Worm (Caenorhabditis elegans): ENCODE results near the gene hlh-25.

hlh-25 gene

DNA sequence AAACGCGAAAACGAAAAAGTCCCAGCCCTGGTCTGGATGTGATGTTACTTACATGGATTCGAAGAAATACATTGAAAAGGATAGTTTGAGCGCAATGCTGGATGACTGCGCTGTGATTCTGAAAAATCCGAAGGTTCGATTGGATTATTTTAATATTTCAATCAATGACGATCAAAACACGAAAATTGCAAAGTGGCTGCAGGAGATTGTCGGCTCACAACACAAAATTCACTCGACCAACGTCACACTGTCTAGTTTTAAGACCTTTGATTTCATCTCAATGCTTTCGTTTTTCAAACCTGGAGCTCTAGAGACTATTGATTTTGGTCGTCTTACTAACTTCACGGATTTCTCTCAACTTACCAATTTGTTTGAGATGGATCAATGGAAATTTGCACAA, 16.5 kb downstream of the hlh-25 start, which contains the start of gene C17C3.5:
C17C3.5 (plus strand) TSS at position 301 of the 400 bp plus-strand sequence.
- no peak for TF ChIP-seq unc-62 (GFP tag; optimal IDR thresholded peaks at IDR 0.05)

DNA sequence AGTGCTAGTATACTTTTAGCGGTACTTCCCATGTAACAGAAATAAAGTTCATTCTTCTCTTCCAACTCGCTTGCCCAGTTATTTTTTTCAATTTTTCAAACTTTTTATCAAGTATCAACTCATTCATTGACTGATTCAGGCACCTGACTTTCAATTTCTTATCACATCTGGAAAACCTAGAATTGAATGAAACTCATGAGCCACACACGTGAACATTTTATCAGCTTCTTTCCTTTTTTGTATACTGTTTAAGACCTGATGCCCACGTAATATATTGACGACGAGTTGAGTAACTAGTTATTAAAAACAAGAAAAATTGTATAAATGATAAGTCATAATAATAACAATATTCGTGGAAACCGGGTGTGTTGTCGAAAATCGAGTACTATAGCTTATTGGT, 18.5 kb downstream of the hlh-25 start:
- no peak for TF ChIP-seq unc-62 (GFP tag; optimal IDR thresholded peaks at IDR 0.05)

- TF ChIP-seq unc-62 (GFP tag; optimal IDR thresholded peaks at IDR 0.05) = no peak
These were observed 19.3 kb downstream of the hlh-25 start, which contains the start of gene ins-12 for ce11 chrII:5554317-5554716. Gene ins-12, plus strand, starts transcription at chrII:5554617.

DNA sequence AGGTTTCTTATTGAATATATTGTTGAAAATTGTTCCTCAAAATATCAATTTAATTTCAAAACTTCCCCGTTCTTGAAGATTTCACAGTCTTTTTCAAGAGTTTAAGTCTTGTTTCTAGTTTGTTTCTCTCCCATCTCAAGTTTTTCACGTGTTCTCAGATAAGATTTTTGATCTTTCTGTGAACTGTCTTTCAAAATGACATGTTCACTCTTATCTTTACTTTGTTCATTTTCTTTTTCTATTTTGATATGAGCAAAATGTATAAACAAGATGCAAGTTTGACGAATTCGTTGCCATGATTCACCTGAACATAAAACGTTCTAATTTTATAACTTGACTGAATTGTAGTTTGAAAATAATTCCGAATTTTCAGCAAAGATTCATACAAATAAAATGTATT, 19.7 kb downstream of the hlh-25 start:
- TF ChIP-seq unc-62 (GFP tag; optimal IDR thresholded peaks at IDR 0.05) = no peak

- no peak for TF ChIP-seq unc-62 (GFP tag; optimal IDR thresholded peaks at IDR 0.05)
These were observed 20.5 kb downstream of the hlh-25 start for ce11 chrII:5555522-5555921.

DNA sequence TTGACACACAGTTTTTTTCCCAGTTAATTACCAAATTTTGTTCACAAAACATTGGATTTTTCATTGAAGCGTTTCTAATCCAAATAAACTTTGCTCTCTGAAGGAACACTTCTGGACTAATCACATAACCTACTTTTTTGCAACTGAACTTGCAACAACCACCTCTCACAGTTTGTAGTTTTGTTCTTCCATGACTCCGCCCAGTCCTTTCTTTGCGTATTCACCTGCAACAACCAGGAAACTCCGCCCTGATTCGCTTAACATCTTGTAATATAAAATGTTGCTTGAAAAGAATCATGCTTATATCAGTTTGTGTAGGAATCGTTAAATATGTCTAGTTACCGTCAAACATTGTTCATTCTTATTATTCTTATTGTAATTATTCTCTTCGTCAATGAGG, 21.4 kb downstream of the hlh-25 start, which contains the start of gene ins-11:
ins-11 (plus strand) TSS at position 301 of the 400 bp plus-strand sequence.
- TF ChIP-seq unc-62 (GFP tag; optimal IDR thresholded peaks at IDR 0.05) = no peak

DNA sequence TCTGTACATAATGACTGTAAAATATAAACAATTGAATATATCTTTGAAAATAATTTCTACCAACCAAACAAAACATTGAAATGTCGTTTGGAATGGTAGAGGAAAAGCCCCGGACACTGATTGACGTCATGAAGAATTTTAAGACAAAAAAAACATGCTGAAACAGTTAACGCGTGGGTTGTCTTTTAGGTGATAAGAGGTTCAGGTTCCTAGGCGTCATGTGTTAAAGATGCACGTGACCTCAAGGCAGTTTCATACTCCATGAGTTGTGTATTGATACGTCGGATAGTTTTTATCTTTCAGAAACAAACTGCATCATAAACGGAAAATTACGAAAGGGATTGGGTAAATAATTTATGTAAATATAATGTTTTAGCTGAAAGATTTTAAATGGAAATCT, 22.1 kb downstream of the hlh-25 start:
- no peak for TF ChIP-seq unc-62 (GFP tag; optimal IDR thresholded peaks at IDR 0.05)

DNA sequence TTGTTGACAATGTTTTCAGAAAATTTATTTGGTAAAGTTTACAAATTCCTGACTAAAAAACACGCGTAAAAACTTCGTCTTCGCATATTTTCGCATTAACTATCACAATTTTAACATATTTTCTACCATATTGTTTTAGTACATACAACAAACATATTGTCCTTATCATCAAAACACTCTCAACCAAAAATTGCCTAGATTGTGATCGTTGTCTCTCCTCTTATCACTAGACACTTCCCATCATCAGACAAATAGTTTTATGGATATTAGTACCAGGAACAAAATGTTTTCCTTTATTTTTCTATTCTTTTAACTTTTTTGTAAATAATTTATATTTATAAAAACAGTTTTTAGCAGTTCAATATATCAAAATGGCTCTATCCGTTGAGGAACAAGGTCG, 26.4 kb downstream of the hlh-25 start, which contains the start of gene C17C3.3:
C17C3.3 (plus strand) TSS at position 346 of the 400 bp plus-strand sequence.
- no peak for TF ChIP-seq unc-62 (GFP tag; optimal IDR thresholded peaks at IDR 0.05)

DNA sequence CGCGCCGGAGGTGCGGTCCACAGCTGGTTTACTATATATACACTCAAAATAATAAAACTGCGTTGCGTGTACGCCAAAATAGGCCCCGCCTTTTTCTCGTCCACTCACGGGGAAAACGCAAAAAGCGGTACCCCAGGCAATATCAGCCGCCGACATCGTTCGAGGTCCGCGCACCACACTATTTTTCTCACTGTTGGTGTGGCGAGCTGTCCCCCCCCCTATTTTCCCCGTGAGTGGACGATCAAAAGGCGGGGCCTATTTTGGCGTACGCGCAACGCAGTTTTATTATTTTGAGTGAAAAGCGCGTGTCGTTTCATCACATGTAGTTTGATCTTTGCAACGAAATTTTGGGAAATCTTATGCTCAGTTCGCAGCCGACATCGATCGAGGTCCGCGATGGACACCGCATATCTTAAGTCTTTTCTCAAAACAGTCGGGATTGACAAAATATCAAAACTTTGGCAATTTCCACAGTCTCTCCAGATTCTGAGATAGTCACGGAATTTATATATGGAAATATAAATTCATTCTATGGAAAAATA, 30.1 kb downstream of the hlh-25 start:
- no peak for TF ChIP-seq unc-62 (GFP tag; optimal IDR thresholded peaks at IDR 0.05)

ce11 chrII:5570272-5570671, 35.2 kb downstream of the hlh-25 start, which contains the start of the genes C17C3.1 and C17C3.15:
Gene C17C3.1, plus strand, starts transcription at chrII:5570572.
Gene C17C3.15, plus strand, starts transcription at chrII:5570654.
- no peak for TF ChIP-seq unc-62 (GFP tag; optimal IDR thresholded peaks at IDR 0.05)

DNA sequence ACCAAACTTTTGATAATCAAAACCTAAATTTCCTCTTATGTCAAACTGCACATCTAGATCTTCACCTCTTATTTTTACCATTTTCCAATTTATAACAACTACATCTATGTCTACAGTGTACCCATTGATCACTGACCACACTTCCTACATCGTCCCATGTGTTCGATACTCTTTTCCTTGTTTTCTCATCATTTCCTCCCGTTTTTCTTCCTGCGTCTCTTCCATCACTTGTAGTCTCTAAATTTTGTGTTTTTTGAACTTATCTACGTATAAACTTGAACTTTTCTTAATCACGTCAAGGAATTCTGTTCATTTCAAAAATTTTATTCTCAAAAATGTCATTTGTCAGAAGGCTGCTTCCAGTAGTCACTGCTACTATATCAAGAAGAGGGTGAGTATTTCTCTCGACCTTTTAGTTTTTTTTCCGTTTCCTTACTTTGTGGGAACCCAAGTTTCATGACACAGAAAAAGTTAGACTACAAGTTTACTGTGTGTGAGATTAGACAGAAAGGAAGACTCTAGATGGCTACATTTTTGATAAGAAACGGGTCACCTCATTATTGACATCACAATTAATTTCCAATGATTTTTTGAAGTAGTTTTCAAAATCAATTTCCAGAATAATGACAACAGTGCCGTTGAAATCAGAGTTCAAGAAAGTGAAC, 37.2 kb downstream of the hlh-25 start:
- no peak for TF ChIP-seq unc-62 (GFP tag; optimal IDR thresholded peaks at IDR 0.05)

ce11 chrII:5574925-5575324, 39.9 kb downstream of the hlh-25 start:
- no peak for TF ChIP-seq unc-62 (GFP tag; optimal IDR thresholded peaks at IDR 0.05)

ce11 chrII:5577060-5577459, 42.0 kb downstream of the hlh-25 start:
- TF ChIP-seq unc-62 (GFP tag; optimal IDR thresholded peaks at IDR 0.05) = no peak

- TF ChIP-seq unc-62 (GFP tag; optimal IDR thresholded peaks at IDR 0.05) = no peak
These were observed 43.0 kb downstream of the hlh-25 start, which contains the start of gene T25E4.1 for ce11 chrII:5578035-5578434. Gene T25E4.1, plus strand, starts transcription at chrII:5578335.

- no peak for TF ChIP-seq unc-62 (GFP tag; optimal IDR thresholded peaks at IDR 0.05)
These were observed 43.7 kb downstream of the hlh-25 start for ce11 chrII:5578714-5579113.

ce11 chrII:5579236-5579635, 44.2 kb downstream of the hlh-25 start:
- no peak for TF ChIP-seq unc-62 (GFP tag; optimal IDR thresholded peaks at IDR 0.05)

ce11 chrII:5582309-5582708, 47.3 kb downstream of the hlh-25 start, which contains the start of gene T25E4.2:
Gene T25E4.2, minus strand, starts transcription at chrII:5582409.
- no peak for TF ChIP-seq unc-62 (GFP tag; optimal IDR thresholded peaks at IDR 0.05)
